2 fruit fly cellular contexts compared by ENCODE assay signal in the genomic region with DNA sequence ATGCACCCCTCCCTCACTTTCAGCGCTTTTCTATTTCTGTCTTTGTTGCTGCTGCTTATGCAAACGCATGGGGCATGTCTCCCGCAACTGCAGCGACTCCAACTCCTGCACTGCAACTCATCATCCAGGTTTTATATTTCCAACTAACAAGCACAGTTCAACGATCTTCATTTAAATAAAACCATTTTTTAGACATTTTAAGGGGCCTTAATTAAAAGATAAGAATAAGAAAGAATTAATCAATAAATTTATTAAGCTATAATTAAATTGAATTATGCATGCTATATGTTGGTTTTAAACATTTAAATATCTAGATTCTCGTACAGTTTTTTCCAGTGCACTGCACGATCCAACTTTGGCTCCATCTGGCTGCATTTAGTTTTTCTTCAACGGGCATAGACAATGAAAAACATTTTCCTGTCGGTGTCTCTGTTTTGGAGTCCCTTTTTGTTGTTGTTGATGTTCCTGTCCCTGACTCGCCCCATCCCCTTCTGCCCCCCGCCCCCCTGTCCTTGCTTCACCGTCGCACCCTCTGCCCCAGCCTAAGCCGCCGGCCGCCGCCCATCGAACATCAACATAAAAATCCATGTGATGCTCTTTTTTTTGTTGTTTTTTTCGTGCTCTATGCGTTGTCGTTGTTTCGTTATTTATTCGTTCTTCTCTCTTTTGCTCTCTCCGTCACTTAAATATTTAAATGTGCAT.
TF ChIP-seq lines count a peak whose summit lies in the region.

No protein-coding gene starts in this region.

TF ChIP-seq in whole organism, embryonic, 481 proteins besides CTCF, POLR2A, EP300 and RAD21 (continued from another document and continues in another):
- TF ChIP-seq Dfd (GFP tag; optimal IDR thresholded peaks at IDR 0.05; lab: Kevin White, UChicago) = no peak
- TF ChIP-seq CG14860 (GFP tag; IDR thresholded peaks at IDR 0.05; lab: Robert Waterston, UW; ENCODE audit: partially characterized antibody) = no peak
- peak; percentile 5 for TF ChIP-seq CG15269 (tag; optimal IDR thresholded peaks at IDR 0.05; lab: Kevin White, UChicago)
- no peak for TF ChIP-seq CG8089 (GFP tag; optimal IDR thresholded peaks at IDR 0.05; lab: Kevin White, UChicago)
- peak; percentile 79 for TF ChIP-seq grau (tag; optimal IDR thresholded peaks at IDR 0.05; lab: Kevin White, UChicago)
- TF ChIP-seq ftz-f1 (GFP tag; optimal IDR thresholded peaks at IDR 0.05; lab: Kevin White, UChicago) = no peak
- no peak for TF ChIP-seq corto (GFP tag; optimal IDR thresholded peaks at IDR 0.05; lab: Kevin White, UChicago)
- no peak for TF ChIP-seq al (GFP tag; IDR thresholded peaks at IDR 0.05; lab: Robert Waterston, UW)
- TF ChIP-seq CG10147 (GFP tag; optimal IDR thresholded peaks at IDR 0.05; lab: Kevin White, UChicago) = no peak
- TF ChIP-seq CG12942 (GFP tag; optimal IDR thresholded peaks at IDR 0.05; lab: Kevin White, UChicago) = peak; percentile 8
- TF ChIP-seq pzg (GFP tag; optimal IDR thresholded peaks at IDR 0.05; lab: Kevin White, UChicago) = no peak
- peak; percentile 87 to 96 for TF ChIP-seq bsh (GFP tag; optimal IDR thresholded peaks at IDR 0.05; lab: Kevin White, UChicago)
- TF ChIP-seq CG15479 (GFP tag; optimal IDR thresholded peaks at IDR 0.05; lab: Kevin White, UChicago) = no peak
- peak; percentile 77 for TF ChIP-seq CG16815 (GFP tag; optimal IDR thresholded peaks at IDR 0.05; lab: Kevin White, UChicago)
- TF ChIP-seq gcm (GFP tag; optimal IDR thresholded peaks at IDR 0.05; lab: Kevin White, UChicago) = peak; percentile 87
- no peak for TF ChIP-seq CG13296 (GFP tag; optimal IDR thresholded peaks at IDR 0.05; lab: Kevin White, UChicago)
- TF ChIP-seq Asciz (GFP tag; optimal IDR thresholded peaks at IDR 0.05; lab: Kevin White, UChicago) = peak; percentile 57
- peak; percentile 66 for TF ChIP-seq Six4 (GFP tag; optimal IDR thresholded peaks at IDR 0.05; lab: Kevin White, UChicago)
- TF ChIP-seq CG7271 (tag; optimal IDR thresholded peaks at IDR 0.05; lab: Kevin White, UChicago) = peak; percentile 0
- TF ChIP-seq Ets65A (GFP tag; lab: Kevin White, UChicago) = no peak
- no peak for TF ChIP-seq kah (GFP tag; optimal IDR thresholded peaks at IDR 0.05; lab: Kevin White, UChicago)
- no peak for TF ChIP-seq Ptx1 (GFP tag; IDR thresholded peaks at IDR 0.05; lab: Robert Waterston, UW)
- TF ChIP-seq CG16813 (GFP tag; IDR thresholded peaks at IDR 0.05; lab: Robert Waterston, UW; ENCODE audit: partially characterized antibody) = no peak
- TF ChIP-seq rib (GFP tag; IDR thresholded peaks at IDR 0.05; lab: Robert Waterston, UW) = 0 out of 2 replicates have a peak, but pooled peaks have one; percentile 9
- TF ChIP-seq eve (GFP tag; optimal IDR thresholded peaks at IDR 0.05; lab: Kevin White, UChicago) = peak in 1 of 2 experiments; percentile 80
- no peak for TF ChIP-seq Hmx (GFP tag; optimal IDR thresholded peaks at IDR 0.05; lab: Kevin White, UChicago)
- no peak for TF ChIP-seq CG14014 (GFP tag; IDR thresholded peaks at IDR 0.05; lab: Robert Waterston, UW)
- TF ChIP-seq NK7.1 (GFP tag; optimal IDR thresholded peaks at IDR 0.05; lab: Kevin White, UChicago) = no peak
- TF ChIP-seq CG5245 (GFP tag; optimal IDR thresholded peaks at IDR 0.05; lab: Kevin White, UChicago) = peak; percentile 14
- TF ChIP-seq gem (tag; optimal IDR thresholded peaks at IDR 0.05; lab: Kevin White, UChicago) = peak; percentile 92
- TF ChIP-seq hbn (GFP tag; IDR thresholded peaks at IDR 0.05; lab: Robert Waterston, UW; ENCODE audit: partially characterized antibody) = no peak
- peak; percentile 75 for TF ChIP-seq CG13424 (tag; optimal IDR thresholded peaks at IDR 0.05; lab: Kevin White, UChicago)
- no peak for TF ChIP-seq Bgb (GFP tag; IDR thresholded peaks at IDR 0.05; lab: Robert Waterston, UW; ENCODE audit: partially characterized antibody)
- TF ChIP-seq ems (GFP tag; optimal IDR thresholded peaks at IDR 0.05; lab: Kevin White, UChicago) = peak; percentile 7
- TF ChIP-seq grn (GFP tag; optimal IDR thresholded peaks at IDR 0.05; lab: Kevin White, UChicago) = no peak
- TF ChIP-seq CG6791 (GFP tag; IDR thresholded peaks at IDR 0.05; lab: Robert Waterston, UW; ENCODE audit: partially characterized antibody) = no peak
- no peak for TF ChIP-seq p53 (GFP tag; optimal IDR thresholded peaks at IDR 0.05; lab: Kevin White, UChicago)
- TF ChIP-seq CG31441 (GFP tag; IDR thresholded peaks at IDR 0.05; lab: Robert Waterston, UW) = peak; percentile 86
- no peak for TF ChIP-seq CG14965 (GFP tag; optimal IDR thresholded peaks at IDR 0.05; lab: Kevin White, UChicago; ENCODE audit: borderline replicate concordance)
- peak; percentile 36 for TF ChIP-seq YL-1 (GFP tag; optimal IDR thresholded peaks at IDR 0.05; lab: Kevin White, UChicago)
- TF ChIP-seq sens (GFP tag; lab: Kevin White, UChicago) = peak; percentile 88
- peak; percentile 69 for TF ChIP-seq CG11504 (tag; optimal IDR thresholded peaks at IDR 0.05; lab: Kevin White, UChicago)
- no peak for TF ChIP-seq sima (GFP tag; optimal IDR thresholded peaks at IDR 0.05; lab: Kevin White, UChicago)
- TF ChIP-seq CG1647 (GFP tag; optimal IDR thresholded peaks at IDR 0.05; lab: Kevin White, UChicago) = no peak
- TF ChIP-seq Xrp1 (GFP tag; IDR thresholded peaks at IDR 0.05; lab: Robert Waterston, UW) = peak; percentile 92
- no peak for TF ChIP-seq cwo (GFP tag; optimal IDR thresholded peaks at IDR 0.05; lab: Kevin White, UChicago)
- no peak for TF ChIP-seq eyg (GFP tag; optimal IDR thresholded peaks at IDR 0.05; lab: Kevin White, UChicago)
- TF ChIP-seq CrebB (tag; optimal IDR thresholded peaks at IDR 0.05; lab: Kevin White, UChicago) = no peak
- TF ChIP-seq CG17359 (tag; optimal IDR thresholded peaks at IDR 0.05; lab: Kevin White, UChicago) = peak; percentile 67
- TF ChIP-seq ase (GFP tag; IDR thresholded peaks at IDR 0.05; lab: Robert Waterston, UW) = no peak; the same call in 2 of the 3 replicates
- no peak for TF ChIP-seq amos (GFP tag; IDR thresholded peaks at IDR 0.05; lab: Robert Waterston, UW; ENCODE audit: partially characterized antibody)
- no peak for TF ChIP-seq btn (GFP tag; optimal IDR thresholded peaks at IDR 0.05; lab: Kevin White, UChicago)
- no peak for TF ChIP-seq CG8944 (GFP tag; optimal IDR thresholded peaks at IDR 0.05; lab: Kevin White, UChicago)
- no peak for TF ChIP-seq CG14441 (GFP tag; IDR thresholded peaks at IDR 0.05; lab: Robert Waterston, UW)
- no peak for TF ChIP-seq exex (tag; optimal IDR thresholded peaks at IDR 0.05; lab: Kevin White, UChicago)
- peak; percentile 35 for TF ChIP-seq CG12219 (GFP tag; optimal IDR thresholded peaks at IDR 0.05; lab: Kevin White, UChicago)
- TF ChIP-seq nerfin-1 (tag; optimal IDR thresholded peaks at IDR 0.05; lab: Kevin White, UChicago) = peak; percentile 66
- no peak for TF ChIP-seq sr (GFP tag; IDR thresholded peaks at IDR 0.05; lab: Robert Waterston, UW)
- no peak for TF ChIP-seq CG2129 (GFP tag; IDR thresholded peaks at IDR 0.05; lab: Robert Waterston, UW; ENCODE audit: partially characterized antibody)
- TF ChIP-seq CG42726 (GFP tag; IDR thresholded peaks at IDR 0.05; lab: Robert Waterston, UW; ENCODE audit: partially characterized antibody) = no peak
- no peak for TF ChIP-seq CG12104 (GFP tag; optimal IDR thresholded peaks at IDR 0.05; lab: Kevin White, UChicago)
- peak; percentile 33 for TF ChIP-seq Lhr (GFP tag; optimal IDR thresholded peaks at IDR 0.05; lab: Kevin White, UChicago)

TF ChIP-seq in whole organism, prepupa, 60 proteins besides CTCF, POLR2A, EP300 and RAD21 (continued from another document):
- TF ChIP-seq fd85E (GFP tag; optimal IDR thresholded peaks at IDR 0.05; lab: Kevin White, UChicago) (no peak), CG8632 (GFP tag; optimal IDR thresholded peaks at IDR 0.05; lab: Kevin White, UChicago) (peak; percentile 40), Eip75B (GFP tag; optimal IDR thresholded peaks at IDR 0.05; lab: Kevin White, UChicago) (peak; percentile 64), CG32006 (GFP tag; optimal IDR thresholded peaks at IDR 0.05; lab: Kevin White, UChicago) (peak; percentile 93), Hr39 (GFP tag; optimal IDR thresholded peaks at IDR 0.05; lab: Kevin White, UChicago) (no peak), CG10631 (GFP tag; optimal IDR thresholded peaks at IDR 0.05; lab: Kevin White, UChicago) (peak; percentile 88), CG34406 (GFP tag; optimal IDR thresholded peaks at IDR 0.05; lab: Kevin White, UChicago) (peak; percentile 57), Hr38 (GFP tag; optimal IDR thresholded peaks at IDR 0.05; lab: Kevin White, UChicago) (no peak), Lpt (GFP tag; optimal IDR thresholded peaks at IDR 0.05; lab: Kevin White, UChicago) (peak; percentile 84), net (GFP tag; optimal IDR thresholded peaks at IDR 0.05; lab: Kevin White, UChicago) (peak; percentile 84), CG15336 (GFP tag; IDR thresholded peaks at IDR 0.05; lab: Robert Waterston, UW) (peak; percentile 96), CG11294 (GFP tag; IDR thresholded peaks at IDR 0.05; lab: Robert Waterston, UW) (peak; percentile 54; the same call in 1 of the 2 replicates), ss (GFP tag; optimal IDR thresholded peaks at IDR 0.05; lab: Kevin White, UChicago) (peak; percentile 54 to 59), CG3919 (GFP tag; optimal IDR thresholded peaks at IDR 0.05; lab: Kevin White, UChicago) (peak; percentile 75), fkh (GFP tag; optimal IDR thresholded peaks at IDR 0.05; lab: Kevin White, UChicago) (no peak), fd59A (GFP tag; optimal IDR thresholded peaks at IDR 0.05; lab: Kevin White, UChicago) (peak; percentile 69), CG9139 (GFP tag; optimal IDR thresholded peaks at IDR 0.05; lab: Kevin White, UChicago) (peak; percentile 64), CG4318 (GFP tag; optimal IDR thresholded peaks at IDR 0.05; lab: Kevin White, UChicago) (peak; percentile 90), pdm3 (GFP tag; optimal IDR thresholded peaks at IDR 0.05; lab: Kevin White, UChicago) (peak; percentile 67), Eip78C (GFP tag; lab: Kevin White, UChicago) (peak; percentile 92), CG11902 (GFP tag; optimal IDR thresholded peaks at IDR 0.05; lab: Kevin White, UChicago) (no peak), esn (GFP tag; optimal IDR thresholded peaks at IDR 0.05; lab: Kevin White, UChicago) (peak; percentile 24), achi (GFP tag; optimal IDR thresholded peaks at IDR 0.05; lab: Kevin White, UChicago) (peak; percentile 83), lz (GFP tag; optimal IDR thresholded peaks at IDR 0.05; lab: Kevin White, UChicago) (peak; percentile 0), OdsH (GFP tag; optimal IDR thresholded peaks at IDR 0.05; lab: Kevin White, UChicago) (peak; percentile 81), CG11762 (GFP tag; optimal IDR thresholded peaks at IDR 0.05; lab: Kevin White, UChicago; ENCODE audit: insufficient read depth) (peak; percentile 75), CG10669 (GFP tag; optimal IDR thresholded peaks at IDR 0.05; lab: Kevin White, UChicago) (peak; percentile 65), Sox102F (GFP tag; optimal IDR thresholded peaks at IDR 0.05; lab: Kevin White, UChicago) (no peak), CG6163 (GFP tag; IDR thresholded peaks at IDR 0.05; lab: Robert Waterston, UW) (peak; percentile 82), vri (GFP tag; optimal IDR thresholded peaks at IDR 0.05; lab: Kevin White, UChicago) (no peak), Blimp-1 (GFP tag; optimal IDR thresholded peaks at IDR 0.05; lab: Kevin White, UChicago) (no peak), acj6 (GFP tag; optimal IDR thresholded peaks at IDR 0.05; lab: Kevin White, UChicago) (peak; percentile 77), svp (GFP tag; lab: Kevin White, UChicago) (peak; percentile 50), CG6854 (GFP tag; optimal IDR thresholded peaks at IDR 0.05; lab: Kevin White, UChicago) (no peak), cyc (GFP tag; optimal IDR thresholded peaks at IDR 0.05; lab: Kevin White, UChicago) (peak; percentile 13), CG8319 (GFP tag; optimal IDR thresholded peaks at IDR 0.05; lab: Kevin White, UChicago) (peak; percentile 7), CG6276 (GFP tag; optimal IDR thresholded peaks at IDR 0.05; lab: Kevin White, UChicago) (peak; percentile 82), CG31627 (GFP tag; optimal IDR thresholded peaks at IDR 0.05; lab: Kevin White, UChicago) (no peak), eg (GFP tag; IDR thresholded peaks at IDR 0.05; lab: Robert Waterston, UW) (peak; percentile 76)
